Fruit fly (Drosophila melanogaster) whole organism, embryonic: ENCODE measurements around the gene Prim1.

Experiments
- Ada2b ChIP-seq: fragments of 200-800 bp; sonication (Bioruptor generic); IDR thresholded peaks from 2 replicates; pipeline ENCODE4 v1.3.6; 2022; ENCODE audit warnings: missing biosample characterization, missing genetic modification characterization
- Atf3 ChIP-seq: fragments of 200-800 bp; sonication (Bioruptor generic); optimal IDR thresholded peaks from 3 replicates; lab custom pipeline; 2016; ENCODE audit warnings: missing biosample characterization, missing genetic modification characterization
- CG10654 ChIP-seq: fragments of 200-800 bp; sonication (Bioruptor generic); optimal IDR thresholded peaks from 2 replicates; lab custom pipeline; 2016; ENCODE audit warnings: missing biosample characterization, missing genetic modification characterization
- CG11085 ChIP-seq: fragments of 200-800 bp; sonication (Bioruptor generic); IDR thresholded peaks from 2 replicates; pipeline ENCODE4 v1.3.6; 2022; ENCODE audit warnings: missing biosample characterization, missing genetic modification characterization
- CG11398 ChIP-seq: fragments of 200-800 bp; sonication (Bioruptor generic); optimal IDR thresholded peaks from 2 replicates; lab custom pipeline; 2016; ENCODE audit warnings: missing biosample characterization, missing genetic modification characterization
- CG11695 ChIP-seq: fragments of 200-800 bp; sonication (Bioruptor generic); IDR thresholded peaks from 3 replicates; pipeline ENCODE4 v1.3.6; 2022; ENCODE audit warnings: missing biosample characterization, missing genetic modification characterization
- CG13775 ChIP-seq: fragments of 200-800 bp; sonication (Bioruptor generic); optimal IDR thresholded peaks from 3 replicates; lab custom pipeline; 2017; ENCODE audit warnings: missing biosample characterization, mild to moderate bottlenecking, missing genetic modification characterization
- CG14860 ChIP-seq: fragments of 200-800 bp; sonication (Bioruptor generic); IDR thresholded peaks from 3 replicates; pipeline ENCODE4 v1.3.6; 2022; ENCODE audit warnings: missing biosample characterization, missing genetic modification characterization; ENCODE audit not compliant: partially characterized antibody
- CG17186 ChIP-seq: fragments of 200-800 bp; sonication (Bioruptor generic); optimal IDR thresholded peaks from 3 replicates; lab custom pipeline; 2017; ENCODE audit warnings: missing biosample characterization, missing genetic modification reagents, missing genetic modification characterization
- CG17829 ChIP-seq: fragments of 200-800 bp; optimal IDR thresholded peaks from 2 replicates; lab custom pipeline; 2019; ENCODE audit warnings: missing biosample characterization, mild to moderate bottlenecking, missing genetic modification characterization, moderate library complexity
- CG33557 ChIP-seq: fragments of 200-800 bp; sonication (Bioruptor generic); optimal IDR thresholded peaks from 2 replicates; lab custom pipeline; 2019; ENCODE audit warnings: missing biosample characterization, mild to moderate bottlenecking, missing genetic modification characterization, moderate library complexity
- CG3995 ChIP-seq: fragments of 200-800 bp; sonication (Bioruptor generic); optimal IDR thresholded peaks from 3 replicates; lab custom pipeline; 2016; ENCODE audit warnings: missing biosample characterization, missing genetic modification characterization
- CG4617 ChIP-seq: fragments of 200-800 bp; sonication (Bioruptor generic); optimal IDR thresholded peaks from 3 replicates; lab custom pipeline; 2016; ENCODE audit warnings: missing biosample characterization, missing genetic modification characterization, borderline replicate concordance
- CG4730 ChIP-seq: fragments of 200-800 bp; sonication (Bioruptor generic); IDR thresholded peaks from 2 replicates; pipeline ENCODE4 v1.3.6; 2022; ENCODE audit warnings: missing biosample characterization, missing genetic modification characterization
- CG4820 ChIP-seq: fragments of 200-800 bp; sonication (Bioruptor generic); optimal IDR thresholded peaks from 3 replicates; lab custom pipeline; 2016; ENCODE audit warnings: missing biosample characterization, missing genetic modification characterization
- CG6654 ChIP-seq: fragments of 200-800 bp; sonication (Bioruptor generic); optimal IDR thresholded peaks from 2 replicates; lab custom pipeline; 2017; ENCODE audit warnings: missing biosample characterization, mild to moderate bottlenecking, missing genetic modification characterization
- CG7786 ChIP-seq: fragments of 200-800 bp; sonication (Bioruptor generic); optimal IDR thresholded peaks from 2 replicates; lab custom pipeline; 2016; ENCODE audit warnings: missing biosample characterization, missing genetic modification characterization
- Chrac-16 ChIP-seq: fragments of 200-800 bp; sonication (Bioruptor generic); optimal IDR thresholded peaks from 3 replicates; lab custom pipeline; 2016; ENCODE audit warnings: missing biosample characterization, missing genetic modification characterization
- D19B ChIP-seq: fragments of 200-800 bp; sonication (Bioruptor generic); optimal IDR thresholded peaks from 2 replicates; lab custom pipeline; 2017; ENCODE audit warnings: missing biosample characterization, mild to moderate bottlenecking, missing genetic modification characterization
- Dfd ChIP-seq, 2 experiments: fragments of >200 bp; optimal IDR thresholded peaks; 2 replicates each; lab custom pipeline; 2017; ENCODE audit warnings: missing biosample characterization in 2 of 2, missing genetic modification characterization in 2 of 2
- H15 ChIP-seq: fragments of 200-800 bp; sonication (Bioruptor generic); IDR thresholded peaks from 3 replicates; pipeline ENCODE4 v1.3.6; 2022; ENCODE audit warnings: missing biosample characterization, missing genetic modification characterization
- HLH4C ChIP-seq: fragments of 200-800 bp; sonication (Bioruptor generic); IDR thresholded peaks from 3 replicates; pipeline ENCODE4 v1.3.6; 2022; ENCODE audit warnings: missing biosample characterization, missing genetic modification characterization; ENCODE audit not compliant: partially characterized antibody
- Hand ChIP-seq: fragments of 200-800 bp; sonication (Bioruptor generic); optimal IDR thresholded peaks from 2 replicates; lab custom pipeline; 2017; ENCODE audit warnings: mild to moderate bottlenecking, missing biosample characterization, missing genetic modification reagents, missing genetic modification characterization
- HmgD ChIP-seq: fragments of 200-800 bp; sonication (Bioruptor generic); optimal IDR thresholded peaks from 3 replicates; lab custom pipeline; 2016; ENCODE audit warnings: missing biosample characterization, missing genetic modification characterization
- Hr3 ChIP-seq: fragments of 200-800 bp; sonication (Bioruptor generic); optimal IDR thresholded peaks from 3 replicates; lab custom pipeline; 2016; ENCODE audit warnings: missing biosample characterization, missing genetic modification characterization
- Lhr ChIP-seq: fragments of 200-800 bp; sonication (Bioruptor generic); optimal IDR thresholded peaks from 3 replicates; lab custom pipeline; 2017; ENCODE audit warnings: mild to moderate bottlenecking, missing biosample characterization, missing genetic modification reagents, missing genetic modification characterization
- Med ChIP-seq: fragments of 200-800 bp; sonication (Bioruptor generic); peaks from one replicate; lab custom pipeline; 2016; ENCODE audit warnings: missing biosample characterization, missing genetic modification characterization, mild to moderate bottlenecking, inconsistent platforms, moderate library complexity
- NC2α ChIP-seq: fragments of 200-800 bp; sonication (Bioruptor generic); optimal IDR thresholded peaks from 2 replicates; lab custom pipeline; 2016; ENCODE audit warnings: missing biosample characterization, missing genetic modification characterization
- Spps ChIP-seq: fragments of 200-800 bp; sonication (Bioruptor generic); optimal IDR thresholded peaks from 2 replicates; lab custom pipeline; 2018; ENCODE audit warnings: missing biosample characterization, mild to moderate bottlenecking, missing genetic modification characterization
- Stat92E ChIP-seq, 3 experiments: fragments of >200 bp in 2 of 3; fragments of 200-800 bp in 1 of 3; sonication (Bioruptor generic) in 1 of 3; optimal IDR thresholded peaks; 2 replicates each; lab custom pipeline; 2017 to 2019; ENCODE audit warnings: missing biosample characterization in 3 of 3, missing genetic modification characterization in 3 of 3, mild to moderate bottlenecking in 1 of 3, moderate library complexity in 1 of 3
- ash1 ChIP-seq: fragments of 200-800 bp; sonication (Bioruptor generic); optimal IDR thresholded peaks from 2 replicates; lab custom pipeline; 2018; ENCODE audit warnings: missing biosample characterization, mild to moderate bottlenecking, missing genetic modification characterization
- bigmax ChIP-seq: fragments of 200-800 bp; sonication (Bioruptor generic); optimal IDR thresholded peaks from 2 replicates; lab custom pipeline; 2018; ENCODE audit warnings: missing biosample characterization, mild to moderate bottlenecking, missing genetic modification characterization
- corto ChIP-seq: fragments of 200-800 bp; sonication (Bioruptor generic); optimal IDR thresholded peaks from 2 replicates; lab custom pipeline; 2016; ENCODE audit warnings: missing biosample characterization, mild to moderate bottlenecking, missing genetic modification characterization, moderate library complexity
- en ChIP-seq: fragments of 200-800 bp; sonication (Bioruptor generic); optimal IDR thresholded peaks from 2 replicates; lab custom pipeline; 2016; ENCODE audit warnings: missing biosample characterization, missing genetic modification characterization
- ewg ChIP-seq: fragments of 200-800 bp; sonication (Bioruptor generic); optimal IDR thresholded peaks from 3 replicates; lab custom pipeline; 2017; ENCODE audit warnings: mild to moderate bottlenecking, missing biosample characterization, missing genetic modification reagents, missing genetic modification characterization
- fd64A ChIP-seq: fragments of 200-800 bp; sonication (Bioruptor generic); optimal IDR thresholded peaks from 3 replicates; lab custom pipeline; 2018; ENCODE audit warnings: missing biosample characterization, mild to moderate bottlenecking, missing genetic modification characterization
- fru ChIP-seq: fragments of >200 bp; optimal IDR thresholded peaks from 2 replicates; lab custom pipeline; 2017
- gfzf ChIP-seq: fragments of 200-800 bp; sonication (Bioruptor generic); optimal IDR thresholded peaks from 2 replicates; lab custom pipeline; 2016; ENCODE audit warnings: missing biosample characterization, mild to moderate bottlenecking, missing genetic modification characterization, moderate library complexity
- hbn ChIP-seq: fragments of 200-800 bp; sonication (Bioruptor generic); IDR thresholded peaks from 2 replicates; pipeline ENCODE4 v1.3.6; 2022; ENCODE audit warnings: missing biosample characterization, missing genetic modification characterization; ENCODE audit not compliant: partially characterized antibody
- jing ChIP-seq: fragments of 200-800 bp; sonication (Bioruptor generic); optimal IDR thresholded peaks from 2 replicates; lab custom pipeline; 2018; ENCODE audit warnings: missing biosample characterization, mild to moderate bottlenecking, missing genetic modification characterization
- lilli ChIP-seq: fragments of 200-800 bp; sonication (Bioruptor generic); optimal IDR thresholded peaks from 3 replicates; lab custom pipeline; 2016; ENCODE audit warnings: missing biosample characterization, missing genetic modification characterization
- oc ChIP-seq: fragments of 200-800 bp; sonication (Bioruptor generic); optimal IDR thresholded peaks from 2 replicates; lab custom pipeline; 2018; ENCODE audit warnings: missing biosample characterization, mild to moderate bottlenecking, missing genetic modification characterization, moderate library complexity
- org-1 ChIP-seq: fragments of 200-800 bp; sonication (Bioruptor generic); optimal IDR thresholded peaks from 2 replicates; lab custom pipeline; 2017; ENCODE audit warnings: missing biosample characterization, missing genetic modification characterization
- ranshi ChIP-seq: fragments of 200-800 bp; sonication (Bioruptor generic); IDR thresholded peaks from 2 replicates; pipeline ENCODE4 v1.3.6; 2022; ENCODE audit warnings: missing biosample characterization, missing genetic modification characterization
- sim ChIP-seq: fragments of 200-800 bp; sonication (Bioruptor generic); IDR thresholded peaks from 2 replicates; pipeline ENCODE4 v1.3.6; 2022; ENCODE audit warnings: missing biosample characterization, missing genetic modification characterization
- slou ChIP-seq: fragments of 200-800 bp; sonication (Bioruptor generic); optimal IDR thresholded peaks from 3 replicates; lab custom pipeline; 2016; ENCODE audit warnings: missing biosample characterization, missing genetic modification characterization
- trem ChIP-seq: fragments of 200-800 bp; optimal IDR thresholded peaks from 3 replicates; lab custom pipeline; 2019; ENCODE audit warnings: missing biosample characterization, mild to moderate bottlenecking, missing genetic modification characterization, moderate library complexity
- ttk ChIP-seq: fragments of 200-800 bp; sonication (Bioruptor generic); IDR thresholded peaks from 2 replicates; pipeline ENCODE4 v2.1.2; 2022; ENCODE audit warnings: missing biosample characterization, missing genetic modification characterization
- vfl ChIP-seq: fragments of 200-800 bp; sonication (Bioruptor generic); optimal IDR thresholded peaks from 2 replicates; lab custom pipeline; 2016; ENCODE audit warnings: missing biosample characterization, missing genetic modification characterization

The Prim1 gene

DNA sequence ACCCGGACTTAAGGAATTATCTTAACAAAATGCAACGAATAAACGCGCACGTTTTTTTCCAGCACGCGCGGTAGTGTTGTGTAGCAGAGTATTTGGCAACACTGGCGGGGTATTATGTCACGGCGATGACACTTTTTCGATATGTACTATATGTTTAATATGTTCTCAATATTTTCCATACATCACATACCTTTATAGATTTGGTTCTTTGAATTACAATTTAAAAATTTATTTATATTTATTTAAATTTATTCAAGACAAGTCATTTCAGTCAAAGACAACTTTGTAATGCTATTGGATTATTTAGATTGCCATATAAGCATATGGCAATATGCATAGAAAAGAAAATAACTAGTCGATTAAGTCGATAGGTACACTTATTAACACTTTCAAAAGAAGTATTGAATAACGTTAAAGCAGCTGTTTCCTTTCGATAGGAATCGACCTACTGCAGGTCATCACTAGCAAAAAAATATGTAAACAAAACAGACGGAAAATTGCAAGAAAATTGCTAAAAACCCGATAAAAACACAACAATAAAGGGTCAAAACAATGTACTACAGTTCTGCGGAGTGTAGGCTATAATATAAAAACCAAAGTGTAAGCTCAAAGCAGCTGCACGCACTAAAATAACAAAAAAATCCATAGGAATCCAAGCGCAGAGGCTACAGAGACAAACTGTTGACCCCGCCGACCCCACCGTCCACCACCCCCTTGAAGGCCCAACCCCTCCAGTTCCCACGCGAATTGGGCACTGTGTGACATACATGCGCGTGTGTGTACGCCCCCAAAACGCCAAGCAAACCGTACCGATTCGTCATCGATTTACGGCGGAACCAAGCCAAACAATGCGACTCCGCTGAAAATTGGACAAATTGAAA is 6.2 kb downstream of the Prim1 start, which contains the start of the genes CG7182 and GAPcenA (continued):
- TF ChIP-seq CG33557 (GFP tag; lab: Kevin White, UChicago) (peak; percentile 76), CG11695 (GFP tag; lab: Robert Waterston, UW) (no peak), jing (GFP tag; lab: Kevin White, UChicago) (no peak), vfl (GFP tag; lab: Kevin White, UChicago) (peak; percentile 25), bigmax (GFP tag; lab: Kevin White, UChicago) (no peak), NC2α (no peak), hbn (GFP tag; lab: Robert Waterston, UW) (peak; percentile 40; the same call in 1 of the 2 replicates), fru (lab: Kevin White, UChicago) (no peak), Lhr (GFP tag; lab: Kevin White, UChicago) (peak; percentile 34), CG17829 (tag; lab: Kevin White, UChicago) (peak; percentile 83), ranshi (GFP tag; lab: Robert Waterston, UW) (peak; percentile 36; the same call in 1 of the 2 replicates), trem (peak; percentile 84), Spps (peak; percentile 29), en (GFP tag; lab: Kevin White, UChicago) (no peak), fd64A (no peak), Stat92E (GFP tag; optimal IDR thresholded peaks at IDR 0.05; lab: Kevin White, UChicago) (no peak), gfzf (no peak), ttk (0 out of 2 replicates have a peak, but pooled peaks have one; percentile 10), CG11398 (peak; percentile 10), Hr3 (GFP tag; lab: Kevin White, UChicago) (peak; percentile 82), Atf3 (GFP tag; lab: Kevin White, UChicago) (no peak), Chrac-16 (GFP tag; lab: Kevin White, UChicago) (peak; percentile 63), CG7786 (GFP tag; lab: Kevin White, UChicago) (no peak), ewg (peak; percentile 43), sim (GFP tag; lab: Robert Waterston, UW) (no peak), CG3995 (GFP tag; lab: Kevin White, UChicago) (peak; percentile 31), CG4617 (peak; percentile 44), Dfd (GFP tag; optimal IDR thresholded peaks at IDR 0.05; lab: Kevin White, UChicago) (no peak), Hand (peak; percentile 8), CG11085 (GFP tag; lab: Robert Waterston, UW) (peak; percentile 41), oc (tag; lab: Kevin White, UChicago) (no peak), H15 (GFP tag; lab: Robert Waterston, UW) (0 out of 3 replicates have a peak, but pooled peaks have one; percentile 27), HmgD (GFP tag; lab: Kevin White, UChicago) (no peak), CG10654 (GFP tag; lab: Kevin White, UChicago) (peak; percentile 61), ash1 (GFP tag; lab: Kevin White, UChicago) (no peak), CG17186 (GFP tag; lab: Kevin White, UChicago) (no peak), HLH4C (GFP tag; lab: Robert Waterston, UW) (peak; percentile 59; the same call in 2 of the 3 replicates), lilli (GFP tag; lab: Kevin White, UChicago) (peak; percentile 61), CG14860 (GFP tag; lab: Robert Waterston, UW) (peak; percentile 32; the same call in 1 of the 3 replicates), CG13775 (peak; percentile 79), corto (no peak), Ada2b (GFP tag; lab: Robert Waterston, UW) (0 out of 2 replicates have a peak, but pooled peaks have one; percentile 5), D19B (peak; percentile 33), Med (GFP tag; lab: Kevin White, UChicago) (peak; percentile 75), org-1 (peak; percentile 27), CG4820 (peak; percentile 59), CG4730 (no peak), CG6654 (GFP tag; lab: Kevin White, UChicago) (peak; percentile 22), slou (GFP tag; lab: Kevin White, UChicago) (peak; percentile 16)
